Worm (Caenorhabditis elegans): ENCODE data around the gene puf-6.

ce11 chrII:12990964-12991593 is 52.2 kb downstream of the puf-6 start:
- no peak for TF ChIP-seq flt-1 (GFP tag; IDR thresholded peaks at IDR 0.05)
- no peak for TF ChIP-seq ref-1 (GFP tag; conservative IDR thresholded peaks at IDR 0.05)
- no peak for TF ChIP-seq cog-1 (tag; optimal IDR thresholded peaks at IDR 0.05)
- no peak for TF ChIP-seq med-1 (GFP tag; optimal IDR thresholded peaks at IDR 0.05; ENCODE audit: insufficient read depth)
- TF ChIP-seq ztf-23 (GFP tag; IDR thresholded peaks at IDR 0.05): no peak
- TF ChIP-seq klf-2 (GFP tag; conservative IDR thresholded peaks at IDR 0.05): no peak
- no peak for TF ChIP-seq tab-1 (GFP tag; IDR thresholded peaks at IDR 0.05)
- TF ChIP-seq T22C8.4 (GFP tag; IDR thresholded peaks at IDR 0.05): no peak

Data from whole organism, midembryonic.